Worm (Caenorhabditis elegans) whole organism, L1 larva: Measurements from ENCODE around the gene kin-29.

Experiments used
- C16A3.4 ChIP-seq: fragments of 150-350 bp; optimal IDR thresholded peaks from 2 replicates; lab custom pipeline; 2014; ENCODE audit warnings: missing biosample characterization, missing genetic modification characterization
- F16B12.6 ChIP-seq: fragments of 150-350 bp; optimal IDR thresholded peaks from 2 replicates; lab custom pipeline; 2014; ENCODE audit warnings: missing biosample characterization, missing genetic modification characterization
- Y116A8C.19 ChIP-seq: sonication (generic microtip); optimal IDR thresholded peaks from 2 replicates; lab custom pipeline; 2016; ENCODE audit warnings: missing compliant biosample characterization, missing genetic modification characterization, borderline replicate concordance
- alr-1 ChIP-seq: fragments of 200-800 bp; sonication (Bioruptor generic); optimal IDR thresholded peaks from 2 replicates; lab custom pipeline; 2018; ENCODE audit warnings: borderline replicate concordance, mild to moderate bottlenecking, missing genetic modification characterization, missing compliant biosample characterization
- aly-2 ChIP-seq: fragments of 150-350 bp; optimal IDR thresholded peaks from 2 replicates; lab custom pipeline; 2014; ENCODE audit warnings: missing biosample characterization, missing genetic modification characterization
- ama-1 ChIP-seq: fragments of 150-350 bp; optimal IDR thresholded peaks from 2 replicates; lab custom pipeline; 2014
- ceh-63 ChIP-seq: fragments of 200-800 bp; sonication (Bioruptor generic); optimal IDR thresholded peaks from 2 replicates; lab custom pipeline; 2018; ENCODE audit warnings: mild to moderate bottlenecking, missing genetic modification characterization, missing compliant biosample characterization
- ceh-8 ChIP-seq: fragments of 200-800 bp; sonication (Bioruptor generic); optimal IDR thresholded peaks from 2 replicates; lab custom pipeline; 2018; ENCODE audit warnings: mild to moderate bottlenecking, missing genetic modification characterization, moderate library complexity, missing compliant biosample characterization
- ceh-88 ChIP-seq: fragments of 200-800 bp; sonication (Bioruptor generic); IDR thresholded peaks from 2 replicates; pipeline ENCODE4 v1.3.6; 2022; ENCODE audit warnings: missing genetic modification characterization, missing compliant biosample characterization
- ceh-90 ChIP-seq: sonication (generic microtip); optimal IDR thresholded peaks from 2 replicates; lab custom pipeline; 2016; ENCODE audit warnings: missing genetic modification characterization, missing compliant biosample characterization
- dsc-1 ChIP-seq: sonication (generic microtip); optimal IDR thresholded peaks from 2 replicates; lab custom pipeline; 2016; ENCODE audit warnings: mild to moderate bottlenecking, missing genetic modification characterization, missing compliant biosample characterization
- efl-1 ChIP-seq, 4 experiments: fragments of 150-350 bp; optimal IDR thresholded peaks in 3 of 4; peaks in 1 of 4; 1 replicate in 1 of 4; 2 replicates in 3 of 4; lab custom pipeline; 2014; ENCODE audit warnings: missing biosample characterization in 2 of 4, missing genetic modification characterization in 2 of 4, missing genetic modification reagents in 2 of 4
- efl-3 ChIP-seq: fragments of 200-800 bp; sonication (Bioruptor generic); optimal IDR thresholded peaks from 2 replicates; lab custom pipeline; 2018; ENCODE audit warnings: mild to moderate bottlenecking, missing genetic modification characterization, missing compliant biosample characterization
- egl-13 ChIP-seq: sonication (generic microtip); optimal IDR thresholded peaks from 2 replicates; lab custom pipeline; 2016; ENCODE audit warnings: missing genotype, missing genetic modification reagents, missing genetic modification characterization, missing compliant biosample characterization
- elt-2 ChIP-seq: sonication (generic microtip); optimal IDR thresholded peaks from 2 replicates; lab custom pipeline; 2016; ENCODE audit warnings: missing genetic modification characterization, mild to moderate bottlenecking, inconsistent platforms, missing compliant biosample characterization, missing genetic modification reagents
- ets-5 ChIP-seq: fragments of 200-800 bp; sonication (Bioruptor generic); IDR thresholded peaks from 2 replicates; pipeline ENCODE4 v1.3.6; 2022; ENCODE audit warnings: missing genetic modification characterization, missing compliant biosample characterization
- fkh-10 ChIP-seq: sonication (generic microtip); optimal IDR thresholded peaks from 2 replicates; lab custom pipeline; 2017; ENCODE audit warnings: missing biosample characterization, missing genetic modification reagents, missing genetic modification characterization
- fkh-4 ChIP-seq: sonication (generic microtip); optimal IDR thresholded peaks from 2 replicates; lab custom pipeline; 2016; ENCODE audit warnings: missing compliant biosample characterization, missing genetic modification characterization, borderline replicate concordance
- fkh-8 ChIP-seq: sonication (generic microtip); optimal IDR thresholded peaks from 2 replicates; lab custom pipeline; 2016; ENCODE audit warnings: mild to moderate bottlenecking, missing genetic modification characterization, missing compliant biosample characterization
- hlh-17 ChIP-seq: fragments of 200-800 bp; sonication (Bioruptor generic); optimal IDR thresholded peaks from 2 replicates; lab custom pipeline; 2018; ENCODE audit warnings: missing genetic modification characterization, mild to moderate bottlenecking, missing compliant biosample characterization, moderate library complexity, borderline replicate concordance
- hlh-4 ChIP-seq: sonication (generic microtip); optimal IDR thresholded peaks from 2 replicates; lab custom pipeline; 2016; ENCODE audit warnings: mild to moderate bottlenecking, missing genetic modification characterization, missing compliant biosample characterization
- irx-1 ChIP-seq: sonication (generic microtip); optimal IDR thresholded peaks from 2 replicates; lab custom pipeline; 2016; ENCODE audit warnings: missing genetic modification characterization, missing compliant biosample characterization
- lin-14 ChIP-seq: fragments of 200-800 bp; sonication (Bioruptor generic); optimal IDR thresholded peaks from 2 replicates; lab custom pipeline; 2018; ENCODE audit warnings: mild to moderate bottlenecking, missing genetic modification characterization, moderate library complexity, missing compliant biosample characterization
- lin-15B ChIP-seq: fragments of 150-350 bp; sonication (generic microtip); optimal IDR thresholded peaks from 3 replicates; lab custom pipeline; 2014; ENCODE audit warnings: missing biosample characterization, missing genetic modification characterization
- lin-35 ChIP-seq, 2 experiments: fragments of 150-350 bp; optimal IDR thresholded peaks; 2 replicates each; lab custom pipeline; 2014; ENCODE audit warnings: missing biosample characterization in 2 of 2, missing genetic modification characterization in 2 of 2, missing genetic modification reagents in 2 of 2
- lin-39 ChIP-seq: fragments of 150-350 bp; optimal IDR thresholded peaks from 2 replicates; lab custom pipeline; 2014; ENCODE audit warnings: missing biosample characterization, missing genetic modification reagents, missing genetic modification characterization
- lir-3 ChIP-seq: sonication (generic microtip); optimal IDR thresholded peaks from 2 replicates; lab custom pipeline; 2016; ENCODE audit warnings: mild to moderate bottlenecking, missing genetic modification characterization, moderate library complexity, missing compliant biosample characterization; ENCODE audit not compliant: poor library complexity
- lsy-2 ChIP-seq, 2 experiments: fragments of 150-350 bp; optimal IDR thresholded peaks; 2 replicates each; lab custom pipeline; 2014; ENCODE audit warnings: missing biosample characterization in 2 of 2, missing genetic modification characterization in 2 of 2
- mep-1 ChIP-seq: fragments of 150-350 bp; optimal IDR thresholded peaks from 2 replicates; lab custom pipeline; 2014; ENCODE audit warnings: missing biosample characterization, missing genetic modification characterization
- nhr-19 ChIP-seq: fragments of 200-800 bp; sonication (Bioruptor generic); conservative IDR thresholded peaks from 2 replicates; pipeline ENCODE4 v1.3.6; 2022; ENCODE audit warnings: missing genetic modification characterization, missing compliant biosample characterization
- nhr-237 ChIP-seq: fragments of 150-350 bp; optimal IDR thresholded peaks from 2 replicates; lab custom pipeline; 2014; ENCODE audit warnings: missing biosample characterization, missing genetic modification characterization
- nhr-28 ChIP-seq: fragments of 150-350 bp; optimal IDR thresholded peaks from 2 replicates; lab custom pipeline; 2014; ENCODE audit warnings: missing biosample characterization, missing genetic modification characterization
- nhr-47 ChIP-seq: sonication (generic microtip); optimal IDR thresholded peaks from 2 replicates; lab custom pipeline; 2016; ENCODE audit warnings: mild to moderate bottlenecking, missing genetic modification characterization, moderate library complexity, missing compliant biosample characterization
- nhr-71 ChIP-seq: sonication (generic microtip); optimal IDR thresholded peaks from 2 replicates; lab custom pipeline; 2016; ENCODE audit warnings: mild to moderate bottlenecking, missing genetic modification characterization, moderate library complexity, missing compliant biosample characterization
- nhr-76 ChIP-seq: sonication (generic microtip); optimal IDR thresholded peaks from 2 replicates; lab custom pipeline; 2017; ENCODE audit warnings: missing biosample characterization, missing genetic modification characterization
- pqm-1 ChIP-seq: sonication (generic microtip); optimal IDR thresholded peaks from 3 replicates; lab custom pipeline; 2017; ENCODE audit warnings: missing biosample characterization, missing genetic modification characterization
- rnt-1 ChIP-seq: sonication (generic microtip); optimal IDR thresholded peaks from 2 replicates; lab custom pipeline; 2016; ENCODE audit warnings: mild to moderate bottlenecking, missing genetic modification characterization, moderate library complexity, missing compliant biosample characterization
- snu-23 ChIP-seq: sonication (generic microtip); optimal IDR thresholded peaks from 2 replicates; lab custom pipeline; 2016; ENCODE audit warnings: missing genetic modification characterization, missing compliant biosample characterization
- sox-4 ChIP-seq: sonication (generic microtip); optimal IDR thresholded peaks from 2 replicates; lab custom pipeline; 2016; ENCODE audit warnings: missing genetic modification characterization, missing compliant biosample characterization
- sptf-1 ChIP-seq: fragments of 150-350 bp; optimal IDR thresholded peaks from 2 replicates; lab custom pipeline; 2014; ENCODE audit warnings: missing biosample characterization, missing genetic modification characterization
- swsn-7 ChIP-seq: sonication (generic microtip); optimal IDR thresholded peaks from 2 replicates; lab custom pipeline; 2016; ENCODE audit warnings: missing genetic modification characterization, missing compliant biosample characterization
- unc-30 ChIP-seq: sonication (generic microtip); optimal IDR thresholded peaks from 2 replicates; lab custom pipeline; 2017; ENCODE audit warnings: missing biosample characterization, missing genetic modification characterization
- unc-86 ChIP-seq: sonication (generic microtip); optimal IDR thresholded peaks from 2 replicates; lab custom pipeline; 2016; ENCODE audit warnings: missing genetic modification characterization, missing compliant biosample characterization
- zag-1 ChIP-seq: fragments of 150-350 bp; optimal IDR thresholded peaks from 2 replicates; lab custom pipeline; 2014; ENCODE audit warnings: missing biosample characterization, missing genetic modification characterization
- ztf-11 ChIP-seq, 2 experiments: sonication (generic microtip); optimal IDR thresholded peaks; 2 replicates each; lab custom pipeline; 2016 to 2017; ENCODE audit warnings: missing genetic modification characterization in 2 of 2, missing biosample characterization in 1 of 2, missing compliant biosample characterization in 1 of 2

The kin-29 gene

ce11 chrX:2819747-2820146 is 32.5 kb downstream of the kin-29 start (continued):
- TF ChIP-seq ama-1 (lab: Kevin White, UChicago): no peak

DNA sequence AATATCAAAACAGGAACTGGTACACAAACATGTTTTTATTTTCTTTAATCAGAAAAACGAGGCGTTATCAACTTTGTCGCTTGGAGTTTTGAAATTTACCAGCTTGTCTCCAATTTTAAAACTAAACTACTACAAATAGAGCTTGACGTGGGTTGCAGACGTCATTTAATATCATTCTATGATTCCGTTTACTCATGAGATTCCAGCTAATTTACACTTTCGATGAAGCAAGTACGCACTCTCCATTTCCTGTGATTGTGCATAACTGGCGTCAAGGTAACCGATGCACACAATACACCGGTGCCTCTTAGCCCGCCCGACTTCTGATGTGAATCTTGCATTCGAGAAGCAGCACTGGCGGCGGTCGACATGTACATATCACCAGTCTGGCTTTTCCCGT is 33.3 kb downstream of the kin-29 start:
- TF ChIP-seq sox-4 (tag; lab: Kevin White, UChicago) (peak; percentile 62), aly-2 (tag; lab: Kevin White, UChicago) (no peak), fkh-10 (GFP tag; lab: Kevin White, UChicago) (peak; percentile 43), nhr-71 (peak; percentile 77), nhr-47 (tag; lab: Kevin White, UChicago) (peak; percentile 72), swsn-7 (tag; lab: Kevin White, UChicago) (peak; percentile 37), ceh-8 (peak; percentile 30), nhr-28 (tag; lab: Kevin White, UChicago) (no peak), egl-13 (no peak), fkh-8 (tag; lab: Kevin White, UChicago) (peak; percentile 97), dsc-1 (tag; lab: Kevin White, UChicago) (peak; percentile 24), ztf-11 (tag; optimal IDR thresholded peaks at IDR 0.05; lab: Kevin White, UChicago) (no peak), lin-14 (GFP tag; lab: Kevin White, UChicago) (peak; percentile 20)

DNA sequence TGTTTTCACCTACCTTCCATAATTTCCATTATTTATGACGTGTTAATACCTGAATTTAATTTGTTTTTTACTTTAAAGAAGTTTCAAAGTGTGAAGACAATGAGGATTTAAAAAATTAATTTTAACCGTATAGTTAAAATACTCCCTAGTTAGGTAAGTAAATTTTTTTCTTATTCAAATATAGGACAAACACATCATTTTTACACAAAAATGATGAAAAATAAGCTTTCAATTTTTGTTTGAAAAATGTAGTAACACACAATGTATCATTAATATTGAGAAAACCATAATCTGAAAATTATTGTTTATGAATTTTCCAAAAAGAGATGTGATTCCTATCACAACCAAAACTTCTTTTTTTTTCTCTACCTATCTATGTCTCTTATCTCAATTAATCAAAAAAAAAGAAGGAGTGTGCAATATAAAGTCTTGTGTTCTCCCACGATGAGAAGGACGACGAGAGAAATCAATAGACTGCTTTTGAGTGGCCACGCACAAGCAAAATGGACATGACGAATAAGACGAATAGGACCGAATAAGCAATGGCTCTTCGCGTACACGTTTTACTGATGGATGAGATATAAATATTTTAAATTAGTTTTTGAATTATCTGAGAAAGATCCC is 38.0 kb downstream of the kin-29 start, which contains the start of gene C14A11.6:
Gene C14A11.6 (minus strand): TSS at position 51 of the 624 bp plus-strand sequence.
- no peak for TF ChIP-seq ceh-88 (GFP tag; lab: Robert Waterston, UW)
- TF ChIP-seq ceh-63 (GFP tag; lab: Kevin White, UChicago): no peak
- no peak for TF ChIP-seq pqm-1
- peak; percentile 5 for TF ChIP-seq snu-23 (GFP tag; lab: Kevin White, UChicago)
- peak; percentile 11 for TF ChIP-seq fkh-8 (tag; lab: Kevin White, UChicago)
- no peak for TF ChIP-seq nhr-237 (tag; lab: Kevin White, UChicago)
- TF ChIP-seq alr-1 (tag; lab: Kevin White, UChicago): no peak
- no peak for TF ChIP-seq Y116A8C.19
- TF ChIP-seq nhr-76 (tag; lab: Kevin White, UChicago): no peak
- TF ChIP-seq lin-14 (GFP tag; lab: Kevin White, UChicago): peak; percentile 55
- TF ChIP-seq efl-3 (GFP tag; lab: Kevin White, UChicago): no peak
- TF ChIP-seq elt-2 (tag; lab: Kevin White, UChicago): no peak
- TF ChIP-seq aly-2 (tag; lab: Kevin White, UChicago): no peak
- TF ChIP-seq lsy-2 (tag; optimal IDR thresholded peaks at IDR 0.05; lab: Kevin White, UChicago): peak in 1 of 2 experiments; percentile 5
- TF ChIP-seq efl-1 (optimal IDR thresholded peaks at IDR 0.05; lab: Kevin White, UChicago): no peak
- no peak for TF ChIP-seq efl-1 (GFP tag; optimal IDR thresholded peaks at IDR 0.05 in 1 of 2; lab: Kevin White, UChicago)
- TF ChIP-seq nhr-71: peak; percentile 12
- TF ChIP-seq F16B12.6 (tag; lab: Kevin White, UChicago): no peak
- TF ChIP-seq unc-86 (tag; lab: Kevin White, UChicago): no peak
- peak; percentile 20 for TF ChIP-seq nhr-47 (tag; lab: Kevin White, UChicago)
- no peak for TF ChIP-seq sptf-1

DNA sequence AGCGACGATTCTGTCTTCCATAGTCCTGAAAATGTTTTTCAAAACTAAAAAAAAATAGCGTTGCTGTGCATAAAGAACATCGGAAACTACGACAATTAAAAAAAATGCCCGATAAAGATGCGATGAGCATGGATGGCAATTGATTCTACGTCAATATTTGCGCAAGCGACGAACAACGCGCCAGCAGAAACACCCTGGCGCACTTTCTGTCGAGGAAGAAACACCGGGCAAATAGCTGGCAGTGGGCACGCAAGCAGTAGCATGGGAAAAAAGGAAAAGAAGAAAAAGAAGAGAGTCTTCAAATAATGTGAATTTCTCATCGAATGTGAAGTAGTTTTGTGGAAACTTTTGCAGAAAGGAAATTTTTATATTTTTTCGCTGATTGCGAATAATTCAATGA is 42.6 kb downstream of the kin-29 start, which contains the start of gene C14A11.9:
Gene C14A11.9 (minus strand): TSS at position 27 of the 400 bp plus-strand sequence.
- TF ChIP-seq unc-30 (tag; lab: Kevin White, UChicago) (no peak), efl-1 (optimal IDR thresholded peaks at IDR 0.05; lab: Kevin White, UChicago) (peak; percentile 71 to 79), efl-1 (GFP tag; optimal IDR thresholded peaks at IDR 0.05 in 1 of 2; lab: Kevin White, UChicago) (peak; percentile 70 to 98), lin-15B (tag; lab: Kevin White, UChicago) (peak; percentile 16), irx-1 (peak; percentile 92), hlh-4 (tag; lab: Kevin White, UChicago) (no peak), Y116A8C.19 (no peak), aly-2 (tag; lab: Kevin White, UChicago) (peak; percentile 76), lin-35 (GFP tag; optimal IDR thresholded peaks at IDR 0.05; lab: Kevin White, UChicago) (peak; percentile 78 to 90), C16A3.4 (peak; percentile 84), ceh-90 (tag; lab: Kevin White, UChicago) (peak; percentile 23), lin-39 (tag; lab: Kevin White, UChicago) (peak; percentile 93), dsc-1 (tag; lab: Kevin White, UChicago) (peak; percentile 95), rnt-1 (peak; percentile 96), hlh-17 (GFP tag; lab: Kevin White, UChicago) (no peak), nhr-19 (GFP tag; lab: Robert Waterston, UW) (peak; percentile 90), zag-1 (tag; lab: Kevin White, UChicago) (peak; percentile 63), fkh-4 (tag; lab: Kevin White, UChicago) (peak; percentile 44), alr-1 (tag; lab: Kevin White, UChicago) (no peak), ets-5 (GFP tag; lab: Robert Waterston, UW) (no peak), mep-1 (tag; lab: Kevin White, UChicago) (peak; percentile 98), nhr-71 (peak; percentile 95), lir-3 (tag; lab: Kevin White, UChicago) (peak; percentile 56)
